Worm (Caenorhabditis elegans): ENCODE results near the gene B0513.90.

ce11 chrIV:13876565-13877153 is 9.8 kb downstream of the B0513.90 start, which contains the start of gene prdh-1:
- TF ChIP-seq nhr-77 (tag; optimal IDR thresholded peaks at IDR 0.05), result no peak
- TF ChIP-seq pha-4 (tag; optimal IDR thresholded peaks at IDR 0.05), result no peak
- no peak for TF ChIP-seq sea-2 (GFP tag; optimal IDR thresholded peaks at IDR 0.05)
